Worm (Caenorhabditis elegans): ENCODE data around the gene C04C11.1.

The C04C11.1 gene

ce11 chrX:13975314-13975713 is 45.1 kb upstream of the C04C11.1 start, which contains the start of gene F48F7.5:
Gene F48F7.5, plus strand, starts transcription at chrX:13975653.
- TF ChIP-seq blmp-1 (tag; optimal IDR thresholded peaks at IDR 0.05; ENCODE audit: insufficient read depth) (peak; percentile 64), sem-4 (tag; optimal IDR thresholded peaks at IDR 0.05) (peak; percentile 84), zag-1 (tag; optimal IDR thresholded peaks at IDR 0.05) (no peak), R02D3.7 (tag; optimal IDR thresholded peaks at IDR 0.05) (no peak), unc-62 (GFP tag; optimal IDR thresholded peaks at IDR 0.05) (no peak), egl-27 (tag; optimal IDR thresholded peaks at IDR 0.05) (peak; percentile 52), snpc-4 (tag; optimal IDR thresholded peaks at IDR 0.05) (peak; percentile 31), lsy-2 (tag; optimal IDR thresholded peaks at IDR 0.05) (peak in 1 of 2 experiments; percentile 55), nhr-6 (tag; optimal IDR thresholded peaks at IDR 0.05) (peak; percentile 13), mdl-1 (tag; optimal IDR thresholded peaks at IDR 0.05) (peak in 1 of 2 experiments; percentile 50), nhr-25 (tag; optimal IDR thresholded peaks at IDR 0.05) (peak; percentile 81), ZK546.5 (tag; optimal IDR thresholded peaks at IDR 0.05) (no peak), nhr-10 (tag; optimal IDR thresholded peaks at IDR 0.05) (no peak), ztf-11 (tag; optimal IDR thresholded peaks at IDR 0.05) (no peak), nhr-11 (tag; optimal IDR thresholded peaks at IDR 0.05) (no peak), nhr-21 (tag; optimal IDR thresholded peaks at IDR 0.05) (peak; percentile 43), sma-9 (GFP tag; optimal IDR thresholded peaks at IDR 0.05) (peak; percentile 86), sma-9 (tag; optimal IDR thresholded peaks at IDR 0.05) (no peak), C34F6.9 (tag; optimal IDR thresholded peaks at IDR 0.05) (peak; percentile 31), fos-1 (tag; optimal IDR thresholded peaks at IDR 0.05) (no peak), sma-3 (GFP tag; optimal IDR thresholded peaks at IDR 0.05) (peak; percentile 49), F13H6.1 (tag; optimal IDR thresholded peaks at IDR 0.05) (peak; percentile 56), crh-2 (tag; optimal IDR thresholded peaks at IDR 0.05) (peak; percentile 37), elt-1 (tag; optimal IDR thresholded peaks at IDR 0.05) (no peak), ceh-16 (tag; optimal IDR thresholded peaks at IDR 0.05) (peak; percentile 22), nhr-129 (tag; optimal IDR thresholded peaks at IDR 0.05) (peak; percentile 76), gmeb-1 (tag; optimal IDR thresholded peaks at IDR 0.05) (no peak)

ce11 chrX:13977439-13978118 is 42.8 kb upstream of the C04C11.1 start, which contains the start of gene F48F7.6:
Gene F48F7.6, plus strand, starts transcription at chrX:13977829.
- no peak for TF ChIP-seq peb-1 (tag; optimal IDR thresholded peaks at IDR 0.05)
- no peak for TF ChIP-seq unc-39 (tag; optimal IDR thresholded peaks at IDR 0.05)
- TF ChIP-seq alr-1 (tag; optimal IDR thresholded peaks at IDR 0.05), result no peak
- TF ChIP-seq C34F6.9 (tag; optimal IDR thresholded peaks at IDR 0.05), result peak; percentile 67
- TF ChIP-seq mbf-1 (tag; optimal IDR thresholded peaks at IDR 0.05), result no peak
- no peak for TF ChIP-seq nhr-6 (tag; optimal IDR thresholded peaks at IDR 0.05)
- no peak for TF ChIP-seq nhr-77 (tag; optimal IDR thresholded peaks at IDR 0.05)
- TF ChIP-seq lin-11 (tag; optimal IDR thresholded peaks at IDR 0.05), result peak; percentile 36
- peak; percentile 2 for TF ChIP-seq F13H6.1 (tag; optimal IDR thresholded peaks at IDR 0.05)
- no peak for TF ChIP-seq lin-13 (GFP tag; optimal IDR thresholded peaks at IDR 0.05)
- TF ChIP-seq mdl-1 (tag; optimal IDR thresholded peaks at IDR 0.05), result peak in 1 of 2 experiments; percentile 34
- TF ChIP-seq ztf-1 (GFP tag; conservative IDR thresholded peaks at IDR 0.05), result no peak
- no peak for TF ChIP-seq nhr-237 (tag; optimal IDR thresholded peaks at IDR 0.05)
- no peak for TF ChIP-seq ztf-11 (tag; optimal IDR thresholded peaks at IDR 0.05)
- TF ChIP-seq snpc-4 (tag; optimal IDR thresholded peaks at IDR 0.05), result peak; percentile 13
- TF ChIP-seq skn-1 (tag; optimal IDR thresholded peaks at IDR 0.05), result no peak
- TF ChIP-seq unc-62 (GFP tag; optimal IDR thresholded peaks at IDR 0.05), result no peak
- no peak for TF ChIP-seq elt-3 (tag; optimal IDR thresholded peaks at IDR 0.05)
- peak; percentile 16 for TF ChIP-seq fos-1 (tag; optimal IDR thresholded peaks at IDR 0.05)
- peak; percentile 8 for TF ChIP-seq sem-4 (tag; optimal IDR thresholded peaks at IDR 0.05)
- no peak for TF ChIP-seq lin-39 (tag; optimal IDR thresholded peaks at IDR 0.05)
- TF ChIP-seq egl-27 (tag; optimal IDR thresholded peaks at IDR 0.05), result no peak
- TF ChIP-seq ama-1 (optimal IDR thresholded peaks at IDR 0.05), result peak; percentile 1
- TF ChIP-seq sma-9 (GFP tag; optimal IDR thresholded peaks at IDR 0.05), result no peak
- TF ChIP-seq sma-9 (tag; optimal IDR thresholded peaks at IDR 0.05), result no peak
- TF ChIP-seq ceh-82 (tag; optimal IDR thresholded peaks at IDR 0.05), result no peak
- no peak for TF ChIP-seq nhr-25 (tag; optimal IDR thresholded peaks at IDR 0.05)
- TF ChIP-seq aly-2 (tag; optimal IDR thresholded peaks at IDR 0.05), result no peak
- no peak for TF ChIP-seq nhr-21 (tag; optimal IDR thresholded peaks at IDR 0.05)
- no peak for TF ChIP-seq ZK546.5 (tag; optimal IDR thresholded peaks at IDR 0.05)
- no peak for TF ChIP-seq mab-5 (tag; optimal IDR thresholded peaks at IDR 0.05)
- TF ChIP-seq unc-55 (GFP tag; optimal IDR thresholded peaks at IDR 0.05), result peak; percentile 35
- TF ChIP-seq Y55F3AM.14 (GFP tag; optimal IDR thresholded peaks at IDR 0.05), result no peak
- TF ChIP-seq dmd-4 (tag; optimal IDR thresholded peaks at IDR 0.05), result no peak
- peak in 1 of 2 experiments; percentile 54 for TF ChIP-seq lsy-2 (tag; optimal IDR thresholded peaks at IDR 0.05)
- peak; percentile 14 for TF ChIP-seq gmeb-1 (tag; optimal IDR thresholded peaks at IDR 0.05)
- no peak for TF ChIP-seq nhr-12 (tag; optimal IDR thresholded peaks at IDR 0.05)
- TF ChIP-seq sma-3 (GFP tag; optimal IDR thresholded peaks at IDR 0.05), result no peak
- TF ChIP-seq ceh-16 (tag; optimal IDR thresholded peaks at IDR 0.05), result no peak
- peak; percentile 75 for TF ChIP-seq nhr-129 (tag; optimal IDR thresholded peaks at IDR 0.05)
- TF ChIP-seq elt-1 (tag; optimal IDR thresholded peaks at IDR 0.05), result no peak
- TF ChIP-seq nhr-10 (tag; optimal IDR thresholded peaks at IDR 0.05), result no peak
- no peak for TF ChIP-seq blmp-1 (tag; optimal IDR thresholded peaks at IDR 0.05; ENCODE audit: insufficient read depth)
- no peak for TF ChIP-seq zag-1 (tag; optimal IDR thresholded peaks at IDR 0.05)
- no peak for TF ChIP-seq nhr-11 (tag; optimal IDR thresholded peaks at IDR 0.05)
- TF ChIP-seq R02D3.7 (tag; optimal IDR thresholded peaks at IDR 0.05), result no peak
- TF ChIP-seq nhr-23 (tag; optimal IDR thresholded peaks at IDR 0.05), result no peak
